Worm (Caenorhabditis elegans) whole organism, L4 larva: ENCODE results near the gene F49F1.7.

Experiments
- aly-2 ChIP-seq: sonication (generic microtip); optimal IDR thresholded peaks from 2 replicates; lab custom pipeline; 2018; ENCODE audit warnings: missing biosample characterization, missing genetic modification characterization
- ama-1 ChIP-seq: fragments of 150-350 bp; optimal IDR thresholded peaks from 2 replicates; lab custom pipeline; 2014; ENCODE audit warnings: inconsistent platforms, mixed read lengths
- ceh-28 ChIP-seq: fragments of 150-350 bp; optimal IDR thresholded peaks from 2 replicates; lab custom pipeline; 2014; ENCODE audit warnings: missing biosample characterization, missing genetic modification reagents, missing genetic modification characterization
- fkh-10 ChIP-seq: fragments of 150-350 bp; optimal IDR thresholded peaks from 2 replicates; lab custom pipeline; 2014; ENCODE audit warnings: missing biosample characterization, missing genetic modification reagents, missing genetic modification characterization
- mdl-1 ChIP-seq, 2 experiments: fragments of 150-350 bp in 1 of 2; sonication (generic microtip) in 1 of 2; optimal IDR thresholded peaks; 2 replicates each; lab custom pipeline; 2014 to 2017; ENCODE audit warnings: missing biosample characterization in 2 of 2, missing genetic modification characterization in 2 of 2
- mxl-3 ChIP-seq: fragments of 200-800 bp; sonication (Bioruptor generic); optimal IDR thresholded peaks from 2 replicates; lab custom pipeline; 2018; ENCODE audit warnings: mild to moderate bottlenecking, missing genetic modification characterization, missing compliant biosample characterization
- nhr-10 ChIP-seq: fragments of 150-350 bp; optimal IDR thresholded peaks from 2 replicates; lab custom pipeline; 2014; ENCODE audit warnings: missing biosample characterization, missing genetic modification characterization
- nhr-11 ChIP-seq: fragments of 150-350 bp; optimal IDR thresholded peaks from 2 replicates; lab custom pipeline; 2014; ENCODE audit warnings: missing biosample characterization, missing genetic modification characterization
- nhr-76 ChIP-seq: fragments of 150-350 bp; optimal IDR thresholded peaks from 2 replicates; lab custom pipeline; 2014; ENCODE audit warnings: missing biosample characterization, missing genetic modification characterization
- snpc-4 ChIP-seq: fragments of 150-350 bp; optimal IDR thresholded peaks from 2 replicates; lab custom pipeline; 2014; ENCODE audit warnings: missing biosample characterization, missing genetic modification characterization
- spr-1 ChIP-seq: sonication (generic microtip); optimal IDR thresholded peaks from 2 replicates; lab custom pipeline; 2016; ENCODE audit warnings: mild to moderate bottlenecking, missing genetic modification characterization, missing compliant biosample characterization

- TF ChIP-seq spr-1 (tag; lab: Kevin White, UChicago) (no peak), ama-1 (no peak), mxl-3 (GFP tag; lab: Kevin White, UChicago) (no peak), nhr-76 (tag; lab: Kevin White, UChicago) (no peak), snpc-4 (no peak), nhr-10 (no peak), mdl-1 (tag; optimal IDR thresholded peaks at IDR 0.05; lab: Kevin White, UChicago) (no peak), ceh-28 (tag; lab: Kevin White, UChicago) (no peak), nhr-11 (tag; lab: Kevin White, UChicago) (no peak), aly-2 (tag; lab: Kevin White, UChicago) (no peak), fkh-10 (GFP tag; lab: Kevin White, UChicago) (no peak)
Observed at ce11 chrIV:4085022-4085421, 40.5 kb downstream of the F49F1.7 start.
